Worm (Caenorhabditis elegans): Measurements from ENCODE around the gene F35H12.6.

- TF ChIP-seq hlh-26 (GFP tag; conservative IDR thresholded peaks at IDR 0.05) = no peak
- TF ChIP-seq repo-1 (tag; optimal IDR thresholded peaks at IDR 0.05) = no peak
- TF ChIP-seq chd-7 (tag; optimal IDR thresholded peaks at IDR 0.05) = no peak
- no peak for TF ChIP-seq C17E4.6 (GFP tag; IDR thresholded peaks at IDR 0.05)
- no peak for TF ChIP-seq egrh-3 (GFP tag; IDR thresholded peaks at IDR 0.05)
- no peak for TF ChIP-seq dpl-1 (GFP tag; optimal IDR thresholded peaks at IDR 0.05)
- no peak for TF ChIP-seq unc-62 (GFP tag; optimal IDR thresholded peaks at IDR 0.05)
- TF ChIP-seq ztf-28 (GFP tag; IDR thresholded peaks at IDR 0.05) = no peak
- TF ChIP-seq somi-1 (GFP tag; optimal IDR thresholded peaks at IDR 0.05) = no peak
- no peak for TF ChIP-seq lin-54 (GFP tag; optimal IDR thresholded peaks at IDR 0.05)
These were observed 20.4 kb downstream of the F35H12.6 start, which contains the start of gene F35H12.1 for ce11 chrX:933504-933903.

Data from whole organism, young adult.